Worm (Caenorhabditis elegans) whole organism, early embryonic: Measurements from ENCODE around the gene fard-1.

ENCODE experiments used
- B0310.2 ChIP-seq: sonication (generic microtip); optimal IDR thresholded peaks from 2 replicates; lab custom pipeline; 2016; ENCODE audit warnings: mild to moderate bottlenecking, missing genetic modification characterization, missing compliant biosample characterization
- F13C5.2 ChIP-seq: sonication (generic microtip); optimal IDR thresholded peaks from 2 replicates; lab custom pipeline; 2017; ENCODE audit warnings: mild to moderate bottlenecking, missing genetic modification characterization, inconsistent platforms, missing compliant biosample characterization
- aly-1 ChIP-seq: sonication (generic microtip); optimal IDR thresholded peaks from 2 replicates; lab custom pipeline; 2016; ENCODE audit warnings: missing genetic modification characterization, missing compliant biosample characterization
- ama-1 ChIP-seq: fragments of 150-350 bp; optimal IDR thresholded peaks from 2 replicates; lab custom pipeline; 2014
- ceh-13 ChIP-seq: fragments of 200-800 bp; sonication (Bioruptor generic); optimal IDR thresholded peaks from 2 replicates; lab custom pipeline; 2018; ENCODE audit warnings: mild to moderate bottlenecking, missing genetic modification characterization, missing compliant biosample characterization
- ceh-36 ChIP-seq: sonication (generic microtip); optimal IDR thresholded peaks from 2 replicates; lab custom pipeline; 2016; ENCODE audit warnings: missing genetic modification characterization, inconsistent platforms, missing compliant biosample characterization
- ets-7 ChIP-seq: sonication (generic microtip); optimal IDR thresholded peaks from 2 replicates; lab custom pipeline; 2016; ENCODE audit warnings: missing genotype, missing genetic modification characterization, missing compliant biosample characterization
- flt-1 ChIP-seq: fragments of 200-800 bp; sonication (Bioruptor generic); IDR thresholded peaks from 2 replicates; pipeline ENCODE4 v1.3.6; 2022; ENCODE audit warnings: missing genetic modification characterization, missing compliant biosample characterization
- hmbx-1 ChIP-seq: sonication (generic microtip); optimal IDR thresholded peaks from 2 replicates; lab custom pipeline; 2016; ENCODE audit warnings: mild to moderate bottlenecking, missing genetic modification characterization, missing compliant biosample characterization
- hmg-4 ChIP-seq: fragments of 200-800 bp; sonication (Bioruptor generic); optimal IDR thresholded peaks from 2 replicates; lab custom pipeline; 2018; ENCODE audit warnings: mild to moderate bottlenecking, missing genetic modification characterization, missing compliant biosample characterization
- hnd-1 ChIP-seq: sonication (generic microtip); optimal IDR thresholded peaks from 2 replicates; lab custom pipeline; 2016; ENCODE audit warnings: missing genetic modification characterization, missing compliant biosample characterization
- pes-1 ChIP-seq: fragments of 200-800 bp; sonication (Bioruptor generic); IDR thresholded peaks from 2 replicates; pipeline ENCODE4 v1.3.6; 2022; ENCODE audit warnings: missing genetic modification reagents, missing genetic modification characterization, missing compliant biosample characterization
- scrt-1 ChIP-seq: fragments of 200-800 bp; sonication (Bioruptor generic); IDR thresholded peaks from 2 replicates; pipeline ENCODE4 v1.3.6; 2022; ENCODE audit warnings: missing genetic modification characterization, missing compliant biosample characterization
- sea-1 ChIP-seq: fragments of 200-800 bp; sonication (Bioruptor generic); conservative IDR thresholded peaks from 2 replicates; pipeline ENCODE4 v1.3.6; 2022; ENCODE audit warnings: missing genetic modification characterization, missing compliant biosample characterization
- tbx-11 ChIP-seq: fragments of 200-800 bp; sonication (Bioruptor generic); IDR thresholded peaks from 2 replicates; pipeline ENCODE4 v1.3.6; 2022; ENCODE audit warnings: missing genetic modification characterization, missing compliant biosample characterization
- tbx-37 ChIP-seq: fragments of 200-800 bp; sonication (Bioruptor generic); conservative IDR thresholded peaks from 2 replicates; pipeline ENCODE4 v1.3.6; 2022; ENCODE audit warnings: missing genetic modification reagents, missing genetic modification characterization, missing compliant biosample characterization
- tra-4 ChIP-seq: sonication (generic microtip); optimal IDR thresholded peaks from 2 replicates; lab custom pipeline; 2017; ENCODE audit warnings: missing genetic modification characterization, missing compliant biosample characterization

The fard-1 gene

DNA sequence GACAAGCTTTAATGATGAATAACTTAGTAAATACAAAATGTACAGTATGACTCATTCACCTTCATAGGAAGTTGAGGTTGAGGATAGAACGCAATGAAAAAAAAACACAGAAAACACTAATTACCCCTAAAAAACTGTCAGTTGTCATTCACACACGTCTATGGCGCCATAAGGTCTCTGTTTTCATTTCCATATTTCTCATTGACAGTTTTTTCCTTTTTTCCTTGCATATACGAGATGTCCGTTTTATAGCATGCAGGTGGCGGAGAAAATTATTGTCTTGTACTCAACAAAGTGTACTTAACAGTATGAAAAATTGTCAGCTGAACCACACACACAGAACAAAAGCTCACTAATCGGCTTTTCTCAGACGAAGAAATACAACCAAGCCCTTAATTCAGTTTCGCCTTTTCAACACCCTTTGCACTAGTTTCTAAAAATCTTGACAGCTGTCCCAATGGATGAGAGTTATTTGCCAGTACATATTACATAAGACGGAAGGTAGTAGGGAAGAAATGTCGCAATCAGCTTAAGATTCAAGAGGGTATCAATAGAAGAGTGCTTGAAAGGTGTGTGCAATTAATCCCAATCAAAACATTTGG is 10.5 kb upstream of the fard-1 start:
- TF ChIP-seq tra-4 (tag; lab: Kevin White, UChicago) (no peak), ets-7 (tag; lab: Kevin White, UChicago) (no peak), B0310.2 (tag; lab: Kevin White, UChicago) (no peak)

DNA sequence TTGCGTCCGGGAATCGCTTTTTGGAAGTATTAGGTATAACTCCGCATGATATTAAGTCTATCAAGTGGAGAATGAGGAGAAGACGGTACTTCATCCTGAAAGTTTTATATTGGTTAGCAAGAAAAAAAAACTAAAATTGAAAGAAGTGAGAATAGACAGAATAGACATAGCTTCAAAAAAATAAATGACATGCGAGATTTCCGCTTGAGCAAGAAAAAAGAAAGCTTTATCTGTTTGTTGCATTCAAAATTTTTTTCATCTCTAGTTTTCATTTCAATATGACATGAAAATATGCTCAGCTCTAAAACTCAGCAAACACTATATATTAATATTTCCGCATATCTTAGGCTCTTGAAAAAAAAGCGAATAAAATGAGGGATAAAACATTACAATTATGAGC is 9.3 kb upstream of the fard-1 start, which contains the start of gene hst-3.2:
hst-3.2 (minus strand) TSS at position 101 of the 400 bp plus-strand sequence.
- no peak for TF ChIP-seq flt-1 (GFP tag; lab: Robert Waterston, UW)

DNA sequence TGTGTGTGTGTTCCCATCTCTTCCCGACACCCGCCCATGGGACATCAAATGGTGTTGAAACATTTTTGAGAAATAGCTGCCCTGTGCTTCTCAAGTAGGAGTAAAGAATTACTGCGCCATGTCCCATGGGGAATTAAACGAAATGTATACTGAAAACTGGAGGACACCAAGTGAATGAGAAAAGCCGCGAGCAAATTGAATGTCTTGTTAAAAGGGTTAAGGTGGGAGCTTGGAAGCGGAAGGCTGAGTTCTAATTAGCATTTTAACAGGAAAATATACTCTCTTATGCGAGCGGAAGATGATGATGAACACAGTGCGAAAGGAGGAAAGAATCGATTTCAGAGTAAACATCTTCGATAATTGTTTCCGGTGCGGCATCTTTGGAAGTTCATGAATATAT is 8.7 kb upstream of the fard-1 start:
- peak; percentile 40 for TF ChIP-seq hmg-4
- TF ChIP-seq ceh-36 (tag; lab: Kevin White, UChicago): no peak

DNA sequence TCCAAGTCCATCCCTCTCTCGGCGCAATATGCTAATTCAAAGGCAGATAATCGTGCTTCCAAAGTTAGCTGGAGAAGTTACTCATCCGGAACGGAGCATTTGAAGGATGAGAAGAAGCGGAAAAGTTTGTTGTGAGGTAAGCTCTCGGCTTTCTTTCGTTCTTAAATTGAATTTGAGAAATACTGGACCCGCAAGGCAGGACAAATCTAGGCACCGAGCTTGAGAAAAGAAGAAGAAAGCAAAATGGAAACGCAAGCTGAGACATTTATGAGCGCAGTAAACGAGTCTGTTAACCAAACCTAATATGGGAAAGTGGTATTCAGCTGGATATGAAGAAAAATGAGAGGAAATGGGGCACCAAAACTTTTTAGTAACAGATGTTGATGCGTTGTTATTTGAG is 7.2 kb upstream of the fard-1 start:
- TF ChIP-seq ama-1 (no peak), pes-1 (GFP tag; lab: Robert Waterston, UW) (no peak), aly-1 (tag; lab: Kevin White, UChicago) (no peak)

DNA sequence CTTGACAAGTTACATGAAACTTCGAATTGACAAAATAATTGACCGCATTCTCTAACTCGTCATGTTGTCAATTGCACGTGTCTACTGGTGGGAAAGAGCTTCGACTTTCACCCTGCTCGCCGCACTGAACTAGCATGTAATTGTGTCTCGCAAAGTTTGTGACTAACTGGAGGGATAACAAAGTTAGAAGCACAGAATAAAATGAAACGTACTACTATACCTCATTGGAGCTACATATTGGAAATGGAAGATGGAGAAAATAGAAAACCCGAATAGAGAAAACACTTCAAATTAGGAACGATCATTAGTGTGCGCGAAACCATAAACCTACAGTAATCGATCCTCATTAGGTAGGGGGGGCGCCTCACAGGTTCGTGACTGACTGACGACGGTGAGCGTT is 5.6 kb upstream of the fard-1 start:
- TF ChIP-seq B0310.2 (tag; lab: Kevin White, UChicago) (no peak), ets-7 (tag; lab: Kevin White, UChicago) (no peak), tbx-37 (GFP tag; lab: Robert Waterston, UW) (no peak), ceh-36 (tag; lab: Kevin White, UChicago) (no peak)

DNA sequence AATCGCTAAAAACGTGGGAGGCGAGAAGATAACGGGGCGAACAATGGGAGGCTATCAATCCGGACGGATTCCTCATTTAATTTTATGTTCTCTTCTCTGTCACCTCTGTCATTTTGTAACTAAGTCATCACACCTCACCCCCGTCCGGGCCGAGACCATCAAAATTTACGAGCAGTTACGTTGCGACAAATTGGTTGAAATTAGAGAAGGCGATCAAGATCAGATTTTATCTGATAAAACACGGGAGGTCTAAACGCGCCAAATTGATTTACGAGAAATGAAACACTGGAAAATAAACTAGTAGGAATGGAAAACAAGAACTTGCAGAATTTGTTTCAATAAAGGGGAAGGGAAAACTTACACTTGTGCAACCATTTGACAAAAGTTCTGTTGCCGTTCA is 5.1 kb upstream of the fard-1 start:
- TF ChIP-seq aly-1 (tag; lab: Kevin White, UChicago) (no peak), hmg-4 (no peak), F13C5.2 (tag; lab: Kevin White, UChicago) (no peak), ceh-36 (tag; lab: Kevin White, UChicago) (no peak), flt-1 (GFP tag; lab: Robert Waterston, UW) (no peak), hmbx-1 (tag; lab: Kevin White, UChicago) (no peak), sea-1 (no peak), pes-1 (GFP tag; lab: Robert Waterston, UW) (no peak), B0310.2 (tag; lab: Kevin White, UChicago) (no peak)

DNA sequence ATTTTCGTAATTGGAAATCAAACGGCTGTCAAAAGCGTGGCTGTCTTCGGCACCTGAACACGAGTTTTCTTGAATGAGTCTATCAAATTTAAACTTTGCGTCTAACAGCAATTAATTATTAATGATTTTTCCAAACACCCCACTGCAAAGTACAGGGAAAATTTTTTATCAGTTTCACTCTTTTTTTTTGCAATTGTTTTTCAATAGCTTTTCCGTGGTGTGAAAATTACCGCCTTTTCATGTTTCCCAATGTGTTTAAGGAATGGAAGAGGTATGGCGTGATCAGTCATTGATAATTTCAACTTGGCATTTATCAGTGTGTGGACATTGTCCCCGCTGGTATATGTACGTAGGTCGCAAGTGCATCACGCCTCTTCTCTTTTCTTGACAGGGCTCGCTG is 1.3 kb upstream of the fard-1 start:
- TF ChIP-seq tbx-11 (GFP tag; lab: Robert Waterston, UW) (no peak), tra-4 (tag; lab: Kevin White, UChicago) (no peak), ceh-36 (tag; lab: Kevin White, UChicago) (no peak), ets-7 (tag; lab: Kevin White, UChicago) (no peak), ama-1 (no peak), hmg-4 (no peak), aly-1 (tag; lab: Kevin White, UChicago) (no peak), flt-1 (GFP tag; lab: Robert Waterston, UW) (no peak), hmbx-1 (tag; lab: Kevin White, UChicago) (no peak), sea-1 (no peak), scrt-1 (GFP tag; lab: Robert Waterston, UW) (no peak), hnd-1 (tag; lab: Kevin White, UChicago) (no peak), tbx-37 (GFP tag; lab: Robert Waterston, UW) (no peak), pes-1 (GFP tag; lab: Robert Waterston, UW) (no peak), B0310.2 (tag; lab: Kevin White, UChicago) (no peak), F13C5.2 (tag; lab: Kevin White, UChicago) (no peak), ceh-13 (no peak)

DNA sequence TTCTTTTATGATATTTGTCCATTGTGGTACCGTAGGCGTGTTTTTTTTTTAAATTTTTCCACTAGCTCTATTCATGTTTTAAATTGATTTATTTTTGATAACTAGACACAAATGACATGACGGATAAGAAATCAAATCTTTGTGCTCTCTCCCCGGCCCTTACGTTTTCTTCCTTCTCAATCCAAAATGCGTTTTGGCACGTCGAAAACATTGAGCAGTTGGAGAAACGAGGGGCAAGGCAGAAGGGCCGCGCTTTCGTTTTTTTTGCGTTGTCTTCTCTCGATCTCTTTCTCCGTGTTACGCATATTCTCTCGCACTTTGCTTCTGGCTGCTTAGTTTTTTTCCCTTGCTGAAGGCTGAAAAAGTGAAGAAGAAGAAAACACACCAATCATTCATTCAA is 5.9 kb downstream of the fard-1 start:
- TF ChIP-seq tbx-37 (GFP tag; lab: Robert Waterston, UW) (no peak), ceh-36 (tag; lab: Kevin White, UChicago) (no peak), aly-1 (tag; lab: Kevin White, UChicago) (no peak), ceh-13 (no peak)

DNA sequence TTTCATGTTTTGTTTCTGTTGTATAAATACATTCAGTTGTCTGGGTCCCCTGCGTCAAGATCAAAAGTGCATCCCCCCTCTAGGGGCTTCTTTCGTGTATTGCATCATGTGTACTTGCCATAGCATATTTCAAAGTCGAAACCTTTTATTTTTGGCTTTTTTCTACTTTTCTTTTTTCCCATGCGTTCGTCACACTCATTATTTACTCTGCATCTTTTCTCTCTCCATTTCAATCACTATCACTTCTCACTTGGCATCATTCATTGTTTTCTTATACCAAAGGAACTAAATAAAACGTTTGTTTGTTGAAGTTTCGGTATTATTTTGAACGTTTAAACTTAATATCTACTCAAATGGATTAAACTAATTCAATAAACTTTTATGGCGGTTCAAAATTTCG is 6.4 kb downstream of the fard-1 start:
- TF ChIP-seq F13C5.2 (tag; lab: Kevin White, UChicago): no peak

DNA sequence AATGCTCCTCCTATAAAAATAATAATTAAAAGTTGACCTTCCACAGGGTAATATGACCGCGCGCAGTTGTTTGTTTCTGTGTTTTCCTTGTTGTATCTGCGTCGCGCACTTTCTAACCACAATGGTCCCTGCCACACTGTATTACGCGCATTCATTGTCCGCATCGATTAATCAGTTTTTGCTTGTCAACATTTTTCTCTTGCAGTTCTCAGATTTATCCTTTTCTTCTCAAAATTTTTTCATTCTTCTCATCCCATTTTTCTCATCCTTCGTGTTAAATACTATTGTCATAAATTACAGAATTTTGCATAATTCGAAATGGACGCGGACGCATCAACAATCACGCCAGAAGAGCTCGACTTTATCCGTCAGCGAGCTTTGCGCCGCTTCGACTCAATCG is 7.4 kb downstream of the fard-1 start, which contains the start of gene pfk-1.1:
pfk-1.1 (plus strand) TSS at position 301 of the 400 bp plus-strand sequence.
- TF ChIP-seq tbx-11 (GFP tag; lab: Robert Waterston, UW) (no peak), pes-1 (GFP tag; lab: Robert Waterston, UW) (no peak), aly-1 (tag; lab: Kevin White, UChicago) (no peak), B0310.2 (tag; lab: Kevin White, UChicago) (no peak), hnd-1 (tag; lab: Kevin White, UChicago) (no peak), ets-7 (tag; lab: Kevin White, UChicago) (no peak), hmg-4 (no peak), tra-4 (tag; lab: Kevin White, UChicago) (no peak), ceh-36 (tag; lab: Kevin White, UChicago) (no peak), hmbx-1 (tag; lab: Kevin White, UChicago) (no peak), scrt-1 (GFP tag; lab: Robert Waterston, UW) (no peak), ceh-13 (no peak)
